Worm (Caenorhabditis elegans) whole organism, L3 larva: ENCODE results near the gene igdb-2.

Experiments used
- ZK546.5 ChIP-seq: sonication (generic microtip); optimal IDR thresholded peaks from 2 replicates; lab custom pipeline; 2017; ENCODE audit warnings: missing biosample characterization, missing genetic modification characterization
- ama-1 ChIP-seq: fragments of 150-350 bp; optimal IDR thresholded peaks from 2 replicates; lab custom pipeline; 2018
- ceh-16 ChIP-seq: sonication (generic microtip); optimal IDR thresholded peaks from 2 replicates; lab custom pipeline; 2017; ENCODE audit warnings: missing biosample characterization, missing genetic modification characterization
- ceh-28 ChIP-seq: fragments of 150-350 bp; optimal IDR thresholded peaks from 2 replicates; lab custom pipeline; 2014; ENCODE audit warnings: missing biosample characterization, missing genetic modification reagents, missing genetic modification characterization
- ceh-82 ChIP-seq: fragments of 150-350 bp; optimal IDR thresholded peaks from 2 replicates; lab custom pipeline; 2014; ENCODE audit warnings: missing biosample characterization, missing genetic modification characterization
- ceh-9 ChIP-seq: sonication (generic microtip); optimal IDR thresholded peaks from 2 replicates; lab custom pipeline; 2018; ENCODE audit warnings: missing biosample characterization, missing genetic modification characterization
- daf-12 ChIP-seq: fragments of 150-350 bp; optimal IDR thresholded peaks from 2 replicates; lab custom pipeline; 2014; ENCODE audit warnings: missing biosample characterization, missing genetic modification reagents, missing genetic modification characterization
- egl-27 ChIP-seq: sonication (generic microtip); optimal IDR thresholded peaks from 4 replicates; lab custom pipeline; 2017; ENCODE audit warnings: missing biosample characterization, missing genetic modification reagents, missing genetic modification characterization
- egl-5 ChIP-seq: fragments of 150-350 bp; optimal IDR thresholded peaks from 2 replicates; lab custom pipeline; 2017; ENCODE audit warnings: missing biosample characterization, missing genetic modification reagents, missing genetic modification characterization, inconsistent platforms
- elt-2 ChIP-seq: sonication (generic microtip); optimal IDR thresholded peaks from 2 replicates; lab custom pipeline; 2016; ENCODE audit warnings: missing genetic modification reagents, mild to moderate bottlenecking, missing genetic modification characterization, missing compliant biosample characterization
- elt-3 ChIP-seq, 3 experiments: fragments of 150-350 bp in 1 of 3; sonication (generic microtip) in 2 of 3; optimal IDR thresholded peaks; 2 replicates in 2 of 3; 4 replicates in 1 of 3; lab custom pipeline; 2014 to 2017; ENCODE audit warnings: missing biosample characterization in 3 of 3, missing genetic modification characterization in 3 of 3
- eor-1 ChIP-seq, 2 experiments: fragments of 150-350 bp; optimal IDR thresholded peaks; 2 replicates each; lab custom pipeline; 2014 to 2018; ENCODE audit warnings: missing biosample characterization in 2 of 2, missing genetic modification characterization in 2 of 2
- fkh-10 ChIP-seq: sonication (generic microtip); optimal IDR thresholded peaks from 2 replicates; lab custom pipeline; 2017; ENCODE audit warnings: missing biosample characterization, missing genetic modification reagents, missing genetic modification characterization
- fkh-2 ChIP-seq: fragments of 150-350 bp; optimal IDR thresholded peaks from 2 replicates; lab custom pipeline; 2014; ENCODE audit warnings: missing biosample characterization, missing genetic modification reagents, missing genetic modification characterization
- fos-1 ChIP-seq: fragments of 150-350 bp; optimal IDR thresholded peaks from 2 replicates; lab custom pipeline; 2014; ENCODE audit warnings: missing biosample characterization, missing genetic modification characterization
- jun-1 ChIP-seq: fragments of 150-350 bp; optimal IDR thresholded peaks from 2 replicates; lab custom pipeline; 2014; ENCODE audit warnings: missing biosample characterization, missing genetic modification reagents, missing genetic modification characterization
- lin-15B ChIP-seq: fragments of 150-350 bp; optimal IDR thresholded peaks from 2 replicates; lab custom pipeline; 2014; ENCODE audit warnings: missing biosample characterization, missing genetic modification characterization
- lin-39 ChIP-seq: fragments of 150-350 bp; optimal IDR thresholded peaks from 2 replicates; lab custom pipeline; 2018; ENCODE audit warnings: missing biosample characterization, missing genetic modification reagents, missing genetic modification characterization
- lsy-12 ChIP-seq: sonication (generic microtip); optimal IDR thresholded peaks from 2 replicates; lab custom pipeline; 2016; ENCODE audit warnings: mild to moderate bottlenecking, missing genetic modification characterization, missing compliant biosample characterization
- nfya-1 ChIP-seq: sonication (generic microtip); optimal IDR thresholded peaks from 2 replicates; lab custom pipeline; 2017; ENCODE audit warnings: missing genetic modification characterization, mild to moderate bottlenecking, missing compliant biosample characterization, antibody characterized with exemption, moderate library complexity; ENCODE audit not compliant: insufficient read depth
- nhr-11 ChIP-seq: fragments of 150-350 bp; optimal IDR thresholded peaks from 2 replicates; lab custom pipeline; 2014; ENCODE audit warnings: missing biosample characterization, missing genetic modification characterization
- nhr-23 ChIP-seq: fragments of 150-350 bp; optimal IDR thresholded peaks from 2 replicates; lab custom pipeline; 2014; ENCODE audit warnings: missing biosample characterization, missing genetic modification reagents, missing genetic modification characterization
- nhr-43 ChIP-seq: sonication (generic microtip); optimal IDR thresholded peaks from 2 replicates; lab custom pipeline; 2016; ENCODE audit warnings: mild to moderate bottlenecking, missing genetic modification characterization, missing compliant biosample characterization; ENCODE audit not compliant: poor library complexity, severe bottlenecking
- nhr-67 ChIP-seq: fragments of 150-350 bp; optimal IDR thresholded peaks from 2 replicates; lab custom pipeline; 2014; ENCODE audit warnings: missing biosample characterization, missing genetic modification characterization
- nhr-76 ChIP-seq: fragments of 150-350 bp; sonication (generic microtip); optimal IDR thresholded peaks from 5 replicates; lab custom pipeline; 2014; ENCODE audit warnings: missing biosample characterization, missing genetic modification characterization
- nhr-77 ChIP-seq: fragments of 150-350 bp; optimal IDR thresholded peaks from 2 replicates; lab custom pipeline; 2014; ENCODE audit warnings: missing biosample characterization, missing genetic modification characterization
- pha-4 ChIP-seq: fragments of 150-350 bp; optimal IDR thresholded peaks from 2 replicates; lab custom pipeline; 2014; ENCODE audit warnings: missing biosample characterization, missing genetic modification reagents, missing genetic modification characterization
- pqm-1 ChIP-seq: fragments of 150-350 bp; optimal IDR thresholded peaks from 2 replicates; lab custom pipeline; 2017; ENCODE audit warnings: missing biosample characterization, missing genetic modification characterization, inconsistent platforms
- sea-2 ChIP-seq: fragments of 150-350 bp; sonication (generic microtip); optimal IDR thresholded peaks from 4 replicates; lab custom pipeline; 2014; ENCODE audit warnings: missing biosample characterization, missing genetic modification reagents, missing genetic modification characterization
- skn-1 ChIP-seq: fragments of 150-350 bp; optimal IDR thresholded peaks from 2 replicates; lab custom pipeline; 2014; ENCODE audit warnings: missing biosample characterization, missing genetic modification characterization
- snpc-4 ChIP-seq: fragments of 150-350 bp; optimal IDR thresholded peaks from 2 replicates; lab custom pipeline; 2014; ENCODE audit warnings: missing biosample characterization, missing genetic modification characterization
- tbx-2 ChIP-seq: sonication (generic microtip); optimal IDR thresholded peaks from 2 replicates; lab custom pipeline; 2016; ENCODE audit warnings: mild to moderate bottlenecking, missing genetic modification characterization, missing compliant biosample characterization
- unc-62 ChIP-seq: fragments of 150-350 bp; sonication (generic microtip); optimal IDR thresholded peaks from 4 replicates; lab custom pipeline; 2014; ENCODE audit warnings: missing biosample characterization, missing genetic modification reagents, missing genetic modification characterization
- ztf-11 ChIP-seq: fragments of 150-350 bp; optimal IDR thresholded peaks from 2 replicates; lab custom pipeline; 2014; ENCODE audit warnings: missing biosample characterization, missing genetic modification characterization
- ztf-4 ChIP-seq: fragments of 150-350 bp; optimal IDR thresholded peaks from 2 replicates; lab custom pipeline; 2014; ENCODE audit warnings: missing biosample characterization, missing genetic modification characterization

igdb-2 gene

DNA sequence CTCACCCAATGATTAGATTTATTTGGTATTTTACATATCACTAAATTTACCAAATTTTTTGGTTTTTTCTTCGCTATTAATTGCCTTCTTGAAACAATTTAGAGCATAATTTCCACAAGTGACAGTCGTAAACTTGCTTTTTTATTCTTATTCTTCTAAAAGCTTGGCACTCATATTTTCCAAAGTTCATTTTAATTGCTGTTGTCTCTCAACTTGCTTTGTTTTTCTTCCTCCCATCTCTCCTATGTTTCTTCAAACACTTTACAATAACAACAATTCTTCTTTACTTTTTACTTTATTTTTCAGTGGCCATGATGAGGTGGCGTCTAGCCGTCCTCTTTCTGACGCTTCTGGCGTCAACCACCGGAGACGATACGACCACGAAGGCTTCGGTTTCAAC is at the start of gene igdb-2:
Gene igdb-2, plus strand, starts transcription at position 301 of the 400 bp plus-strand sequence.
- TF ChIP-seq skn-1 (tag; lab: Kevin White, UChicago): no peak
- no peak for TF ChIP-seq lsy-12
- TF ChIP-seq eor-1 (tag; optimal IDR thresholded peaks at IDR 0.05; lab: Kevin White, UChicago): no peak
- no peak for TF ChIP-seq pha-4
- no peak for TF ChIP-seq elt-3 (tag; optimal IDR thresholded peaks at IDR 0.05; lab: Kevin White, UChicago)
- TF ChIP-seq ceh-9 (tag; lab: Kevin White, UChicago): no peak
- no peak for TF ChIP-seq nhr-43 (tag; lab: Kevin White, UChicago)
- no peak for TF ChIP-seq unc-62 (GFP tag; lab: Kevin White, UChicago)
- no peak for TF ChIP-seq nhr-23 (tag; lab: Kevin White, UChicago)
- no peak for TF ChIP-seq jun-1 (tag; lab: Kevin White, UChicago)
- no peak for TF ChIP-seq nhr-67 (tag; lab: Kevin White, UChicago)

DNA sequence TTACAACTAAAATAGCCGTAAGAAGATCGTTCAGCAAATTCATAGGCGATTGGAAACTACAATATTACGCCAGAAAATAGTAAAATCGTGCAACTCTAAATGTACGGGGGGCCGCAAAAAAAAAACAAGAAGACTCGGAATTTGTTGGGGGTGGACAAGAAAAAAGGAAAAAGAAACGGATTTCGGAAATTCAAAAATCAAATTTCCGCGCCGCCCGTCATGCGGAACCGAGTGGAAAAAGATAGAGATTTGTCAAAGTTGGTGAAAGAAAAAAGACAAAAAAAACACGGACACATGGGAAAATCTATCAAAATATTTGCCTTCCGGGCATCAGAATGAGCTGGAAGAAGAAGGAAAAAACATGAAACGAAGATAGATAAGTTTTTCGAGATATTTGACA is 49.2 kb upstream of the igdb-2 start:
- TF ChIP-seq daf-12 (tag; lab: Kevin White, UChicago): no peak
- peak; percentile 12 for TF ChIP-seq nfya-1 (tag; lab: Kevin White, UChicago)
- no peak for TF ChIP-seq lsy-12
- no peak for TF ChIP-seq egl-27 (tag; lab: Kevin White, UChicago)
- TF ChIP-seq ama-1: no peak
- TF ChIP-seq nhr-76: no peak
- TF ChIP-seq nhr-23 (tag; lab: Kevin White, UChicago): no peak
- no peak for TF ChIP-seq fos-1 (tag; lab: Kevin White, UChicago)
- no peak for TF ChIP-seq ZK546.5
- TF ChIP-seq tbx-2 (tag; lab: Kevin White, UChicago): no peak
- TF ChIP-seq fkh-10 (GFP tag; lab: Kevin White, UChicago): peak; percentile 5
- TF ChIP-seq ceh-28 (tag; lab: Kevin White, UChicago): no peak
- no peak for TF ChIP-seq ztf-11

DNA sequence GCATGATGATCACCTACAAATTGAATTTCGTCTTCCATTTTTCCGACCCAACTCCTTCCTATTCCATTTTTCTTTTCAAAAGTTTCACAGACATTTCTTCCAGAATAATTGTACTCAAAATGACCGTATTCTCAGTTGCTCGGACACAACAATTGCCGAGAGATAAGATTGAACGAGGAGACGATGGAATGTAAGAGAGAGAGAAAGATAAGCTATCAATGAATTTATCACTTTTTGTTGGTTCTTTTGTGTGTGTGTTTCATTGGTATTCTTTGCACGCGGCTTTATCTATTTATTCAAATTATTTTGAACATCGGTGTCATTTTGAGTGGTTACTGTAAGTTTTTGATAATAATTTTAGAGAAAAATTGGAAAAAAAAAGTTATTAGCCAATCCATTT is 48.0 kb upstream of the igdb-2 start, which contains the start of gene ugt-65:
Gene ugt-65, plus strand, starts transcription at position 229 of the 400 bp plus-strand sequence.
- TF ChIP-seq pha-4 (peak; percentile 24), elt-2 (tag; lab: Kevin White, UChicago) (peak; percentile 93), ceh-82 (tag; lab: Kevin White, UChicago) (no peak), lsy-12 (no peak), pqm-1 (tag; lab: Kevin White, UChicago) (peak; percentile 85)

DNA sequence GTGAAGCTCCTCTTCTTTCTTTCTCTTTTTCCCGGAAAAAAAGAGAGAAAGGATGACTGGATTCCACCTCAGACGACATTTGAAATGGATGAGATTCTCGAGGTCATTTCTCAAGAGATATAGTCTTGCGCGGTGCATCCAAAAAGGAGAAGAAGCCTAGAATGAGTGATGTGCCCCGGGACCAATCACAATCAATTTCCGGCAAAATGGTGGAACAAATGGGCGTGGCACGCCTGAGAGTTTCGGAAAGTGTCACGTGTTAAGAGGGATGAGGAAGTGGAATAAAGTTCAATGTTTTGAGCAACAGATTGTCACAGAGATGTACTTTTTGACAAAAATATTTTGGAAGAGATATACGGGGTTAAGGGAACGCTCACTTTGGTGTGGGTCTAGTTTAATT is 42.9 kb upstream of the igdb-2 start:
- TF ChIP-seq nhr-11 (tag; lab: Kevin White, UChicago) (no peak), ceh-28 (tag; lab: Kevin White, UChicago) (no peak), nhr-77 (no peak), unc-62 (GFP tag; lab: Kevin White, UChicago) (peak; percentile 67), nhr-76 (no peak), sea-2 (GFP tag; lab: Kevin White, UChicago) (no peak), fkh-10 (GFP tag; lab: Kevin White, UChicago) (no peak), lin-39 (peak; percentile 87), egl-5 (no peak), lin-15B (no peak), fkh-2 (tag; lab: Kevin White, UChicago) (no peak), nfya-1 (tag; lab: Kevin White, UChicago) (peak; percentile 55)

DNA sequence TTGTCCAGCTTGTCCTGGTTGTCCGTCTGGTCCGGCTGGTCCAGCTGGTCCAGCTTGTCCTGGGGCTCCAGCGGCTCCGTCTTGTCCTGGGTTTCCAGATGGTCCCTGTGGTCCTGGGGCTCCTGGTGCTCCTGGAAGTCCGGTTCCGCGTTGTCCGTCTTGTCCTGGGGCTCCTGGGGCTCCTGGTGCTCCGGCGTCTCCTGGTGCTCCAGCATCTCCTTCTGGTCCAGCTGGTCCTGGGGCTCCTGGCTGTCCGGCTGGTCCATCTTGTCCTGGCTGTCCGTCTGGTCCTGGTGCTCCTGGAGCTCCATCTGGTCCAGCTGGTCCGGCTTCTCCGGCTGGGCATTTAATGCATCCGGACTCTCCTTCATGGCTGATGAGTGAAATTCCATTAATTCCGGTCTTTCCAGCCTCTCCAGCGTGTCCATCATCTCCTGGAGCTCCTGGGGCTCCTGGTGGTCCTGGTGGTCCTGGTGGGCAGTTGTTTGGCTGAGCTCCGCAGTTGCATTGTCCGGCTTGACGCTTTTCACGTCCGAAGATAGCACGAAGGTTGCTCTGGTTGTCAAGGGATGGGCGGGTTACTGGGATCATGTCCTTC is 40.7 kb upstream of the igdb-2 start:
- no peak for TF ChIP-seq fkh-10 (GFP tag; lab: Kevin White, UChicago)
- TF ChIP-seq ceh-16: no peak
- no peak for TF ChIP-seq snpc-4 (tag; lab: Kevin White, UChicago)
- no peak for TF ChIP-seq jun-1 (tag; lab: Kevin White, UChicago)
- TF ChIP-seq ztf-4 (tag; lab: Kevin White, UChicago): no peak
- TF ChIP-seq elt-3 (tag; optimal IDR thresholded peaks at IDR 0.05; lab: Kevin White, UChicago): no peak
- no peak for TF ChIP-seq nhr-77
- no peak for TF ChIP-seq daf-12 (tag; lab: Kevin White, UChicago)
- no peak for TF ChIP-seq pqm-1 (tag; lab: Kevin White, UChicago)
